Worm (Caenorhabditis elegans): ENCODE data around the gene ufl-1.

The ufl-1 gene

DNA sequence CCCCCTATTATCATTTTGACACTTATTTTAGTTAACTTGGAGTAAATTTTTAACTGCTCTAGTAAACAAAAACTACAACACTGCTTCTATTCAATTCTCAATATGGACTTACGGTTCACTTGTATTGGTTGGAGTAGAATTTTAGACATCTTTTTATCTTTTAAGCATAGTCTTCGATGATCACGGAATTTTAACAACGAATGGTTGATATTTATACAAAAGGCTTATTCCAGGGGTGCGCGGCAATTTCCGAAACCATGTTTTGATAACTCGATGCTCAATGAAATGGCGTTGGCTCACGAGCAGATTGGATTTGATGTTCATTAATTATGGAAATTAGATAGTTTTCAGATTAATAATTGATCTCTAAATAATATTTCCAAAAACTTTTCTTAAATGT is 6.8 kb upstream of the ufl-1 start (continued):
- TF ChIP-seq ztf-26 (tag; optimal IDR thresholded peaks at IDR 0.05) (no peak), unc-62 (GFP tag; optimal IDR thresholded peaks at IDR 0.05) (no peak), akir-1 (GFP tag; optimal IDR thresholded peaks at IDR 0.05) (no peak), ccch-3 (GFP tag; optimal IDR thresholded peaks at IDR 0.05) (no peak), lin-26 (GFP tag; IDR thresholded peaks at IDR 0.05) (peak; percentile 47; the same call in 1 of the 2 replicates), hlh-26 (GFP tag; conservative IDR thresholded peaks at IDR 0.05) (no peak), let-607 (tag; optimal IDR thresholded peaks at IDR 0.05) (no peak), attf-5 (GFP tag; optimal IDR thresholded peaks at IDR 0.05) (no peak), unc-130 (GFP tag; optimal IDR thresholded peaks at IDR 0.05) (peak; percentile 92), snpc-1.1 (tag; optimal IDR thresholded peaks at IDR 0.05; ENCODE audit: insufficient read depth) (peak; percentile 59), aptf-2 (GFP tag; conservative IDR thresholded peaks at IDR 0.05) (no peak), Y79H2A.3 (GFP tag; conservative IDR thresholded peaks at IDR 0.05) (peak; percentile 58; the same call in 1 of the 2 replicates), tbx-9 (tag; optimal IDR thresholded peaks at IDR 0.05; ENCODE audit: borderline replicate concordance) (no peak), C17E4.6 (GFP tag; IDR thresholded peaks at IDR 0.05) (peak; percentile 57; the same call in 1 of the 2 replicates), ceh-40 (GFP tag; IDR thresholded peaks at IDR 0.05) (no peak), repo-1 (tag; optimal IDR thresholded peaks at IDR 0.05) (no peak), K12H6.12 (tag; optimal IDR thresholded peaks at IDR 0.05) (no peak), B0261.1 (tag; optimal IDR thresholded peaks at IDR 0.05) (peak; percentile 6), cebp-2 (GFP tag; IDR thresholded peaks at IDR 0.05) (0 out of 2 replicates have a peak, but pooled peaks have one; percentile 70), tbp1 (GFP tag; optimal IDR thresholded peaks at IDR 0.05) (peak; percentile 35), ceh-100 (GFP tag; IDR thresholded peaks at IDR 0.05) (peak; percentile 66; the same call in 1 of the 2 replicates), F10E7.11 (tag; optimal IDR thresholded peaks at IDR 0.05) (peak; percentile 72), F49E8.2 (tag; optimal IDR thresholded peaks at IDR 0.05; ENCODE audit: insufficient read depth) (peak; percentile 87), tlf-1 (GFP tag; optimal IDR thresholded peaks at IDR 0.05) (peak; percentile 42), lsy-27 (tag; optimal IDR thresholded peaks at IDR 0.05; ENCODE audit: borderline replicate concordance, insufficient read depth) (no peak), mel-28 (tag; optimal IDR thresholded peaks at IDR 0.05; ENCODE audit: borderline replicate concordance) (no peak), F55B11.4 (tag; optimal IDR thresholded peaks at IDR 0.05; ENCODE audit: borderline replicate concordance, insufficient read depth) (no peak), F39B2.1 (GFP tag; IDR thresholded peaks at IDR 0.05) (no peak; the same call in none of the 2 replicates), B0336.3 (GFP tag; IDR thresholded peaks at IDR 0.05) (peak; percentile 93), xnd-1 (tag; optimal IDR thresholded peaks at IDR 0.05) (peak; percentile 62), snpc-4 (GFP tag; optimal IDR thresholded peaks at IDR 0.05) (no peak), snpc-4 (tag; optimal IDR thresholded peaks at IDR 0.05) (peak in 3 of 4 experiments; percentile 32 to 74 (median 40)), lin-40 (tag; optimal IDR thresholded peaks at IDR 0.05) (no peak), attf-6 (GFP tag; IDR thresholded peaks at IDR 0.05) (peak; percentile 83), T07F8.4 (tag; optimal IDR thresholded peaks at IDR 0.05) (no peak), aptf-3 (GFP tag; IDR thresholded peaks at IDR 0.05) (no peak), hmg-20 (GFP tag; IDR thresholded peaks at IDR 0.05) (0 out of 2 replicates have a peak, but pooled peaks have one; percentile 17), T26A5.8 (tag; optimal IDR thresholded peaks at IDR 0.05) (peak; percentile 51), egl-18 (GFP tag; IDR thresholded peaks at IDR 0.05) (0 out of 2 replicates have a peak, but pooled peaks have one; percentile 57), gei-17 (GFP tag; optimal IDR thresholded peaks at IDR 0.05) (no peak), F57C9.4 (tag; optimal IDR thresholded peaks at IDR 0.05) (peak; percentile 3), madf-10 (tag; optimal IDR thresholded peaks at IDR 0.05) (no peak), snpc-1.3 (tag; optimal IDR thresholded peaks at IDR 0.05; ENCODE audit: insufficient read depth) (no peak), hmg-1.2 (GFP tag; IDR thresholded peaks at IDR 0.05) (peak; percentile 39; the same call in 1 of the 2 replicates), madf-3 (GFP tag; IDR thresholded peaks at IDR 0.05) (peak; percentile 69; the same call in 1 of the 2 replicates), ztf-28 (GFP tag; IDR thresholded peaks at IDR 0.05) (no peak), pbrm-1 (GFP tag; IDR thresholded peaks at IDR 0.05) (peak; percentile 60; the same call in 1 of the 2 replicates)

Data from whole organism, young adult.